Fruit fly (Drosophila melanogaster) whole organism, pupa: ENCODE measurements around the gene TwdlV.

Experiments used
- CG12605 ChIP-seq: fragments of 200-800 bp; sonication (Bioruptor generic); IDR thresholded peaks from 2 replicates; pipeline ENCODE4 v1.3.6; 2022; ENCODE audit warnings: missing biosample characterization, missing genetic modification characterization
- CG17806 ChIP-seq: fragments of 200-800 bp; sonication (Bioruptor generic); optimal IDR thresholded peaks from 2 replicates; lab custom pipeline; 2018; ENCODE audit warnings: missing biosample characterization, mild to moderate bottlenecking, missing genetic modification characterization, moderate library complexity
- CG32121 ChIP-seq: fragments of 200-800 bp; sonication (Bioruptor generic); IDR thresholded peaks from 2 replicates; pipeline ENCODE4 v1.3.6; 2022; ENCODE audit warnings: missing biosample characterization, missing genetic modification characterization
- CG34367 ChIP-seq: fragments of 200-800 bp; sonication (Bioruptor generic); optimal IDR thresholded peaks from 2 replicates; lab custom pipeline; 2018; ENCODE audit warnings: missing biosample characterization, mild to moderate bottlenecking, missing genetic modification characterization
- CG8301 ChIP-seq: fragments of 200-800 bp; sonication (Bioruptor generic); optimal IDR thresholded peaks from 2 replicates; lab custom pipeline; 2018; ENCODE audit warnings: missing biosample characterization, mild to moderate bottlenecking, missing genetic modification characterization
- CG9948 ChIP-seq: fragments of 200-800 bp; sonication (Bioruptor generic); optimal IDR thresholded peaks from 2 replicates; lab custom pipeline; 2018; ENCODE audit warnings: missing biosample characterization, mild to moderate bottlenecking, missing genetic modification characterization, moderate library complexity
- D1 ChIP-seq: fragments of 200-800 bp; sonication (Bioruptor generic); optimal IDR thresholded peaks from 2 replicates; lab custom pipeline; 2018; ENCODE audit warnings: missing biosample characterization, mild to moderate bottlenecking, missing genetic modification characterization, moderate library complexity
- Snoo ChIP-seq: fragments of 200-800 bp; sonication (Bioruptor generic); optimal IDR thresholded peaks from 3 replicates; lab custom pipeline; 2017; ENCODE audit warnings: missing biosample characterization, mild to moderate bottlenecking, missing genetic modification characterization, inconsistent platforms
- fd96Ca ChIP-seq: fragments of 200-800 bp; sonication (Bioruptor generic); IDR thresholded peaks from 3 replicates; pipeline ENCODE4 v1.3.6; 2022; ENCODE audit warnings: missing biosample characterization, missing genetic modification characterization
- gl ChIP-seq: fragments of 200-800 bp; sonication (Bioruptor generic); optimal IDR thresholded peaks from 2 replicates; lab custom pipeline; 2018; ENCODE audit warnings: missing biosample characterization, mild to moderate bottlenecking, missing genetic modification characterization
- rn ChIP-seq: fragments of 200-800 bp; sonication (Bioruptor generic); IDR thresholded peaks from 2 replicates; pipeline ENCODE4 v1.3.6; 2022; ENCODE audit warnings: missing biosample characterization, missing genetic modification characterization

DNA sequence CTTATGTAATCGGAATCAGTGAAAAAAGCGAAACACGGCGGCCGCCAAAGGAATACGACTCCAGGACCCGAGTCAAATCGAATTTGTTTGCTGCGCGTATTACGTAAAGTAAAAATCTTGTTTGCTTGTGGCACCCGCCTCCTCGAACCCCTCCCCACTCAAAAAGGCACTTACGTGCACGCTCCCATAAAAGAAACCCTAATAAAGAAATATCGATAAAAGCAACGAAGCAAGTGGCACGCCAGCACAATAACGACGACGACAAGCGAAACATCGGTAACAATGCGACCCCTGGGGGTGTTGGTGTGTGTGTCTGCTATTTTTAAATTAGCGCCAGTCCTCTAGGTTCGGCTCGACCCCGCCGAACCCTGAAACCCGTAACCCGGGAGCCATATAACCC is 27.7 kb downstream of the TwdlV start:
- no peak for TF ChIP-seq CG12605 (GFP tag; lab: Robert Waterston, UW)
- no peak for TF ChIP-seq rn (GFP tag; lab: Robert Waterston, UW)
- no peak for TF ChIP-seq CG17806 (tag; lab: Kevin White, UChicago)
- no peak for TF ChIP-seq Snoo (tag; lab: Kevin White, UChicago)
- TF ChIP-seq fd96Ca, result no peak
- TF ChIP-seq CG32121, result no peak
- TF ChIP-seq CG8301 (tag; lab: Kevin White, UChicago), result no peak
- TF ChIP-seq CG34367 (tag; lab: Kevin White, UChicago), result no peak
- TF ChIP-seq D1 (tag; lab: Kevin White, UChicago), result no peak
- TF ChIP-seq CG9948 (tag; lab: Kevin White, UChicago), result no peak
- no peak for TF ChIP-seq gl (tag; lab: Kevin White, UChicago)
